Fruit fly (Drosophila melanogaster): Measurements from ENCODE around the gene ovo.

The ovo gene

DNA sequence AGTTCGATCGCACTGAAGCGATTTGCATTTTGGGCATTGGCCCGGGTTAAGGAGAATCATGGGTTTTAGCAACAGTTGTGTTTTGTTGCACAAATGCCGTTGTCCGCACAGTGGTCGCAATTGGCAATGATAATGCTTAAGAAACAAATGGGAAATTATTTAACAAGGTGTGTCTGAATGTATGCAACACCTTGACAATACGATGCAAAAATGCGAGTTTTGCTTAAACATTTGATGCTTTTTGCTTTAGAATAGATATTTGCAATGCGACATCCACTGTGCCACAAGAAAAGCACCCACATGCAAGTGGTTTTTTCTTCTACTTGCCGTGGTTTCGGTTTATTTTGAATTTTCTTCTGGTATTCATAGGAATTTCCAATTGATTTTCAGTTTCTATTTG is 49.0 kb upstream of the ovo start (continued):
- TF ChIP-seq CG10669 (GFP tag; optimal IDR thresholded peaks at IDR 0.05): peak; percentile 25
- peak; percentile 6 to 10 for TF ChIP-seq salr (GFP tag; optimal IDR thresholded peaks at IDR 0.05)
- TF ChIP-seq CG4318 (GFP tag; optimal IDR thresholded peaks at IDR 0.05): peak; percentile 45
- peak; percentile 20 for TF ChIP-seq topi (GFP tag; optimal IDR thresholded peaks at IDR 0.05)
- peak; percentile 11 for TF ChIP-seq CG31627 (GFP tag; optimal IDR thresholded peaks at IDR 0.05)
- TF ChIP-seq CG11902 (GFP tag; optimal IDR thresholded peaks at IDR 0.05): no peak
- peak; percentile 71 for TF ChIP-seq CG15336 (GFP tag; IDR thresholded peaks at IDR 0.05)
- no peak for TF ChIP-seq Blimp-1 (GFP tag; optimal IDR thresholded peaks at IDR 0.05)
- TF ChIP-seq CG6276 (GFP tag; optimal IDR thresholded peaks at IDR 0.05): peak; percentile 62
- peak; percentile 78 for TF ChIP-seq eg (GFP tag; IDR thresholded peaks at IDR 0.05)
- TF ChIP-seq CG8119 (GFP tag; IDR thresholded peaks at IDR 0.05): peak; percentile 65
- peak; percentile 54 for TF ChIP-seq pdm3 (GFP tag; optimal IDR thresholded peaks at IDR 0.05)

DNA sequence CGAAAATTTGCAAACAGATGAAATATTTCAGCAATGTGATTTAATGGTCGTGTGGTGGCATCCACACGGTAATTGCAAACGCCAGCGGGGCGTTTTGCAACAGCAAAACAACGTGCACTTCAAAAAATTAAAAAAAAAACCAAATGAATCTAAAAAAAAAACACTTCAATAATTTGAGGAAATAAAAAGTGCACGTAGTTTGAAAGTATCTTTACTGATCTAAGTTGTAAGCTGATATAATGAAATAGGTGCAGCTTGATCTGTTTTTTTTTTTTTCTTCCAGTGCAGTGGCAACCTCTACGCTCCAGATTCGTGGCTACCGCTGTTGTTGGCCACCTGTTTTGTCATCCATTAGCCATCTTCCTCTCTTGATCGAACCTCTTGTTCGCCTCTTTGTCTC is 45.3 kb upstream of the ovo start:
- TF ChIP-seq pdm3 (GFP tag; optimal IDR thresholded peaks at IDR 0.05) (peak; percentile 13), CG11294 (GFP tag; IDR thresholded peaks at IDR 0.05) (0 out of 2 replicates have a peak, but pooled peaks have one; percentile 8), CG3919 (GFP tag; optimal IDR thresholded peaks at IDR 0.05) (peak; percentile 48), eg (GFP tag; IDR thresholded peaks at IDR 0.05) (peak; percentile 75), CG11902 (GFP tag; optimal IDR thresholded peaks at IDR 0.05) (no peak), CG15336 (GFP tag; IDR thresholded peaks at IDR 0.05) (peak; percentile 77), OdsH (GFP tag; optimal IDR thresholded peaks at IDR 0.05) (peak; percentile 41), spab (GFP tag; optimal IDR thresholded peaks at IDR 0.05) (no peak), CG32006 (GFP tag; optimal IDR thresholded peaks at IDR 0.05) (peak; percentile 79), Sox102F (GFP tag; optimal IDR thresholded peaks at IDR 0.05) (no peak), CG10669 (GFP tag; optimal IDR thresholded peaks at IDR 0.05) (no peak), net (GFP tag; optimal IDR thresholded peaks at IDR 0.05) (peak; percentile 17), CG1621 (tag; optimal IDR thresholded peaks at IDR 0.05) (no peak), cyc (GFP tag; optimal IDR thresholded peaks at IDR 0.05) (no peak), achi (GFP tag; optimal IDR thresholded peaks at IDR 0.05) (peak; percentile 62), dac (GFP tag; optimal IDR thresholded peaks at IDR 0.05) (peak; percentile 28), CG6276 (GFP tag; optimal IDR thresholded peaks at IDR 0.05) (peak; percentile 46), Met (GFP tag; optimal IDR thresholded peaks at IDR 0.05) (peak; percentile 10), CG10631 (GFP tag; optimal IDR thresholded peaks at IDR 0.05) (peak; percentile 48), Eip78C (GFP tag) (peak; percentile 83), Hr4 (GFP tag; optimal IDR thresholded peaks at IDR 0.05) (peak; percentile 57), Blimp-1 (GFP tag; optimal IDR thresholded peaks at IDR 0.05) (no peak), CG6163 (GFP tag; IDR thresholded peaks at IDR 0.05) (peak; percentile 69), CG3032 (tag; optimal IDR thresholded peaks at IDR 0.05) (no peak), CG8119 (GFP tag; IDR thresholded peaks at IDR 0.05) (peak; percentile 77), CG4318 (GFP tag; optimal IDR thresholded peaks at IDR 0.05) (peak; percentile 53), Eip75B (GFP tag; optimal IDR thresholded peaks at IDR 0.05) (peak; percentile 14), acj6 (GFP tag; optimal IDR thresholded peaks at IDR 0.05) (peak; percentile 44), Lpt (GFP tag; optimal IDR thresholded peaks at IDR 0.05) (peak; percentile 26), esn (GFP tag; optimal IDR thresholded peaks at IDR 0.05) (peak; percentile 12), CG31627 (GFP tag; optimal IDR thresholded peaks at IDR 0.05) (no peak), Gug (GFP tag; IDR thresholded peaks at IDR 0.05) (no peak), salr (GFP tag; optimal IDR thresholded peaks at IDR 0.05) (peak in 1 of 2 experiments; percentile 40), vri (GFP tag; optimal IDR thresholded peaks at IDR 0.05) (no peak), Smox (GFP tag; optimal IDR thresholded peaks at IDR 0.05) (no peak), Hr39 (GFP tag; optimal IDR thresholded peaks at IDR 0.05) (peak; percentile 9), svp (GFP tag) (peak; percentile 46), CG8632 (GFP tag; optimal IDR thresholded peaks at IDR 0.05) (no peak), CG6792 (GFP tag; optimal IDR thresholded peaks at IDR 0.05) (no peak), CG11762 (GFP tag; optimal IDR thresholded peaks at IDR 0.05; ENCODE audit: insufficient read depth) (no peak), lz (GFP tag; optimal IDR thresholded peaks at IDR 0.05) (no peak), CG16779 (tag; optimal IDR thresholded peaks at IDR 0.05) (no peak), CG7368 (GFP tag; optimal IDR thresholded peaks at IDR 0.05) (no peak), Sox14 (GFP tag; optimal IDR thresholded peaks at IDR 0.05) (peak; percentile 36), fd59A (GFP tag; optimal IDR thresholded peaks at IDR 0.05) (no peak), Ets21C (GFP tag; optimal IDR thresholded peaks at IDR 0.05) (no peak)

All from whole organism, prepupa.